Fruit fly (Drosophila melanogaster) Kc167 (cell line): ENCODE data around the gene CG13907.

Source experiments
- Myc ChIP-seq: fragments of >200 bp; optimal IDR thresholded peaks from 2 replicates; lab custom pipeline; 2017; ENCODE audit warnings: missing external identifiers
- insv ChIP-seq: fragments of >200 bp; optimal IDR thresholded peaks from 3 replicates; lab custom pipeline; 2018; ENCODE audit warnings: missing external identifiers
- psq ChIP-seq: fragments of >200 bp; optimal IDR thresholded peaks from 2 replicates; lab custom pipeline; 2017; ENCODE audit warnings: missing external identifiers

dm6 chr3L:912406-913369 is 30.9 kb upstream of the CG13907 start:
- TF ChIP-seq Myc, result no peak
- TF ChIP-seq psq (lab: Kevin White, UChicago), result no peak
- no peak for TF ChIP-seq insv (lab: Kevin White, UChicago)
